Fruit fly (Drosophila melanogaster): ENCODE data around the gene Osi24.

Gene Osi24

dm6 chr3R:6252809-6253208 is 54.2 kb downstream of the Osi24 start:
- TF ChIP-seq ci (GFP tag; IDR thresholded peaks at IDR 0.05) (0 out of 3 replicates have a peak, but pooled peaks have one; percentile 31), sr (GFP tag; IDR thresholded peaks at IDR 0.05) (no peak), row (GFP tag; IDR thresholded peaks at IDR 0.05) (no peak)

dm6 chr3R:6254438-6254837 is 55.8 kb downstream of the Osi24 start:
- TF ChIP-seq NfI (GFP tag; optimal IDR thresholded peaks at IDR 0.05) (no peak), Abd-B (GFP tag; optimal IDR thresholded peaks at IDR 0.05) (peak; percentile 59), zen (tag; optimal IDR thresholded peaks at IDR 0.05) (peak; percentile 85), CG6272 (GFP tag; IDR thresholded peaks at IDR 0.05) (no peak), CG11247 (GFP tag; IDR thresholded peaks at IDR 0.05) (peak; percentile 46), CTCF (GFP tag; optimal IDR thresholded peaks at IDR 0.05) (peak; percentile 90), Blimp-1 (GFP tag; optimal IDR thresholded peaks at IDR 0.05) (peak; percentile 11), CG7745 (tag; optimal IDR thresholded peaks at IDR 0.05) (peak; percentile 20), CG1603 (tag; optimal IDR thresholded peaks at IDR 0.05) (peak; percentile 7), pita (GFP tag; optimal IDR thresholded peaks at IDR 0.05) (peak; percentile 22), zf30C (GFP tag; optimal IDR thresholded peaks at IDR 0.05) (peak; percentile 71)

dm6 chr3R:6254875-6255274 is 56.3 kb downstream of the Osi24 start, which contains the start of gene Osi8:
Gene Osi8 (plus strand): TSS chr3R:6255175.
- peak; percentile 33 for TF ChIP-seq Ets65A (GFP tag)
- TF ChIP-seq CG6175 (GFP tag; IDR thresholded peaks at IDR 0.05), result no peak
